Fruit fly (Drosophila melanogaster) S2 (cell line): ENCODE data around the gene CG14282.
A peak's percentile ranks its signal among the peaks of the same experiment; 100 is the strongest.

Experiments
- CG8478 ChIP-seq: fragments of >200 bp; optimal IDR thresholded peaks from 2 replicates; lab custom pipeline; 2018
- CTCF ChIP-seq, 2 experiments: fragments of >200 bp; optimal IDR thresholded peaks; 2 replicates each; lab custom pipeline; 2018

Gene CG14282

DNA sequence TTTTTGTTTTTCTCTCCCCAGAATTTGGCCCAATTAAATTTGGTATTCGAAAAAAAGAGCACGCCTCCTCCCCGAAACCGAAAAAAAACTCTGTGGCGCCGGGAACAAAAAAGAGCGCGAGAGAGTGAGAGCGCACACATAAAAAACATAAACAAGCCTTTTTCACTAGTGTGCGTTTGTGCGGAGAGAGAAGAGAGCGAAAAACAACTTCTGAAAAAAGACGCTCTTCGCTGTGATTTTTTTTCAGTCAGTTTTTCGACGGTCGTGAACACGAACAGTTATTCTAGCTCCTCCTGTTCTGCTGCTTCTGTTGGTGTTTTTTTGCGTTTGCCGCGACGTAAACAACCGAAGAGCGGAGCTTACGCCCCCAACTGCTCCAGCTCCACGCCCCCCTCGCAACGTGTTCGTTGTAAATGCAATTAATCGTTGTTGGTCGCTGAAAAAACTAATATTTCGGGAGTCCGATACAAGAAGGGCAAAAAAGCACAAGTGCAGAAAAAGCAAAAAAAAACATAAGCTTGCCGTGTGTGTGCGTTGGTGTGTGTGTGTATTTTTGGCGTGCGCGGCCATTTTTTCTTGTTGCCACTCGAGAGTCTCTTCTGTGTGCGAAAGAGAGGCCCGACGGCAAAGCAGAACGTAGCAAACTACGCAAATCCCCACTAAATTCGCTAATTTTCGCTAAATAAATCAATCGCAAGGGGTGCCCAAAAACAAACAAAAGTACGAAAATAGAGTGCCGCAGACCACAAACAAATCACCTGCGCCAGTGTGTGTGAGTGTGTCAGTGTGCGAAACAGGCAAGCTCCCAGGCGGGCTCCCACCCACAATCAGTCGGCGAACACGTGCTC, 12.6 kb upstream of the CG14282 start, which contains the start of gene sqz:
Gene sqz (plus strand): TSS at position 240 of the 848 bp plus-strand sequence.
- TF ChIP-seq CTCF (optimal IDR thresholded peaks at IDR 0.05; lab: Kevin White, UChicago) (no peak), CG8478 (no peak)

DNA sequence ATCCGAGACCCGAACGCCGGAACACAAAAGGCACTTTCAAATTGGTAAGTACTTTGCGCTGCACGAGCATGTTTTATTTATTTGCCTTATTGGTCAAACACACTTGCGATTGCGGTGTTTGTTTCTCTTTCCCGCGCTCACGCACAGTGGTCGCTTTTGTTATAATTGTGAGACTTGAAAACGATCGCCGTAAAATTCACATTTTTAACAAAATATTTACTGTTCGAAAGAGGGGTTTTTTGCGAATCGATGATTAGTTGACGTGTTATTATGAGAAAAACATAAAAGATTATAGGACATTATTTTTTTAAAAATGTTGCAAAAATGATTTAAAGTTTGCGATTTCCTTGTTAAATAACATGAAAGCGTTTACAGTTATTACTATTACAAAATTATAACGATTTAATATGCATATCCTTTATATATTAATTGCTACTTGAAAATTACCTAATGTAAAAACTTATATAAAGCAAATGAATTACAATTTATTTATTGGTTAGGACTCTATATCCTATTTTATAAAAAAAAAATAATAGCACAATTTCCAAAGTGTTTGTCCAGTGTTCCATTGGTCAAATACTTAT, 11.8 kb upstream of the CG14282 start:
- TF ChIP-seq CTCF (optimal IDR thresholded peaks at IDR 0.05; lab: Kevin White, UChicago) (no peak), CG8478 (no peak)

DNA sequence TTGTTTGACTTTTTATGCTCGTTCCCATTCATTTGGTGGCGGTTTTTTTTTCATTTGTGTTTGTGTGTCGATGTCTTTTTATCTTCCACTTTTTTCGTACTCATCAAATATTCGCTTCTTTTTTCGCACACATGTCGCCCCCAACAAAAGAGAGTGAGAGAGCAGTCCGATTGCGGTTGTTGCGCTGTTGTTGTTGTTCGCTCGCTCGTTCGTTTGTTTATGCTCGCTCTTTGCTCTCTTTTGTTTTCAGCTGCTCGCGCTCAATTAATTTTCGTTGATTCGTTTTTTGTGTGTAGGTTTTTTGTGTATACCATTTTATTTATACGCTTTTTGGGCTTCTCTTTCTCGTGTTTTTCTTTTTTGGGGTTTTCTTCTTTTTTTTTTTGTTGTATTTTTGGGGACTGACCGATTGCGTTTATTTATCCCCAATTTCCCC, 11.2 kb upstream of the CG14282 start:
- TF ChIP-seq CG8478: no peak
- TF ChIP-seq CTCF (optimal IDR thresholded peaks at IDR 0.05; lab: Kevin White, UChicago): no peak

DNA sequence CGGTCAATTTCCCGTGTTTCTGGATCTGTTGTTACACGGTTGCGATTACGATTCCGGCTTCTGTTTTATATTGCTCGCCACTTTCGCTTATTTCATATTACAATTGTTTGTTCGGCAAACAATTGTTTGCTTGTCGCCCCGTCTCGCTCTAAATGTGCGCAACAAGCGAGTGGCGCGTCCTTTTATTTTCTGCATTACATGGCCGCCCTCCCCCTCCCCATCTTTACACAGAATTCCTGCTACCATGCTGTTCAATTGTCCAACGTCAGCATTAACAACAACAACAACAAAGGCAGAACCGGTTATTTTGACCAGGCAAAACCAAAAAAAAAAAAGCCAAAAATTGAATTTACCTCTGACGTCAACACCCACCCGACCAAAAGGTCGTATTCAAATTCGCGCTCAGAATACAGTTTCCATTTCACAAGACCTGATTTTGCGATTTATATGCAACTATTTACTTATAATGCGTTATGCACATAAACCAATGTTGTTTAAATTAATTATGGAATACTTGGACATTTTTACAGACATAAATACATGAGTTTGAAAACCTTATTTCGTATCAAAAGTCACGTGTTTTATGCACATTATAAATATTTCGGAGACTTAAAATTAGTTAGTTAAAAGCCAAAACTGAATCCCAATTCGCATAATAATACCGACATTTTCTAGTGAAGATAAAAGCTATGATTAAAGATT, 10.6 kb upstream of the CG14282 start:
- TF ChIP-seq CTCF (optimal IDR thresholded peaks at IDR 0.05; lab: Kevin White, UChicago) (no peak), CG8478 (no peak)

DNA sequence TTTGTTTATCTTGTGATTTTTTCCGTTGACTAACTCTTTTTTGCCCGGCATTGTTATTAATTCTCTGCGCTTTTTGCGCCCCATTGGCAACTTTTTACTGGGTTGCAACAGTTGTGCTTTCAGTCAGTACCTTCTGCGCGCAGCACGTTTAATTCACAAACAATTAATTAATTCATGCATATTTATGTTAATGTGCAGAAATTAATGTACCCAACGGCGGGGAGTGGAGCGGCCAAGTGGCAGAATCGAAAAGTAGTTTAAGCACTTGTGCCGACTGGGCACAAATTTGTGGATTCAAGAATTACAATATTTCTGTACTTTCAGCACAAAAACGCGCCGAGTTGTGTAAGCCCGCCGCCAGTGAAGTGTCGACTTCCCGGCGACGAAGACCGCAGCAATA, 9.3 kb upstream of the CG14282 start:
- TF ChIP-seq CG8478: no peak
- TF ChIP-seq CTCF (optimal IDR thresholded peaks at IDR 0.05; lab: Kevin White, UChicago): no peak

DNA sequence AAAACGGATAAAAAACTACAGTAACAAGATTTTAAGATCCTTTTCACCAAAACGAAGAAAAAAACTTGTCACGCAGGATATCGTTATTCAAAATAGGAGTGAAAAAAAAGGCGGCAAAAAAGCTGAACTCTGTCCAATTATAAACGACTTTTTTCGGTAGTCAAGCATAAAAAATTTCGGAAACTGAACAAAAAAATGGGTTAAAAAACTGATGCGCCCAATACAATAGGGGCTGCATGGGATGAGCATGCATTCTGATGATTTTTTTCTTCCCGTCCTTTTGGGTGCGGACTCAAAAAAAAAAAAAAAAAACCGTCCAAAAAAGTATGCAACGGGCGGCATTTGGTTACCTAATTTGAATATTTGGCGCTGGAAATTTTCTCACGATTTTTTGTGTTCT, 2.3 kb upstream of the CG14282 start:
- no peak for TF ChIP-seq CG8478
- TF ChIP-seq CTCF (optimal IDR thresholded peaks at IDR 0.05; lab: Kevin White, UChicago): no peak

DNA sequence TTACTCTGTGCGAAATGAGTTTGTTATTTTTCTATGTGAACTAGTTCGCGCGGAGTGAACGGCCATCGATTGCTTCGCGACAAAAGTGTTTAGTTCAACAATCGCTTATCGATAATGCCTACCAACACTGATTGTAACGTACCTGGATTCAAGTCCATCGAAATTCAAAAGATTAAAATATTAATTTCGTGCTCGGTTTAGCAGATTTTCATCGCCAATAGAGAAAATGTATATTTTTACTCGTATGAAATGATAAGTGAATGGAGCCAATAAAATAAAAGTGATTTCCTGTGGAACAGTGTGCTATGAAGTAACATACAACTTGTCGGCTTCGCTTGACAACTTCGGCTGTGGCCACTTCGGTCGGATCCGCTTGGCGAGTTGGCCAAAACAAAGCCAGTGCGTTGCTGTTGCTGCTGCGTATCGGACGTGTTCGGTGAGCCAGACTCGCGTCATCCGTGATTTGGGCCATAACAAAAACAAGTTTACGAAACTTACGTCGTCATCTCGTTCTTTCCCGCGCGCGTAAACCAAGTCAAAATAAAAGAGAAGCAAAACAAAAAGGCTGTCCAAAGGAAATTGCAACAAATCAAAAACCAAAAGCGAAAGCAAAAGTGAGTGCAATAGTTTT, 3.6 kb downstream of the CG14282 start, which contains the start of the genes CG5555 and myd:
Gene CG5555 (minus strand): TSS at position 276 of the 631 bp plus-strand sequence.
Gene myd (plus strand): TSS at position 397 of the 631 bp plus-strand sequence.
- TF ChIP-seq CTCF (optimal IDR thresholded peaks at IDR 0.05; lab: Kevin White, UChicago) (peak in 1 of 2 experiments; percentile 12), CG8478 (no peak)

DNA sequence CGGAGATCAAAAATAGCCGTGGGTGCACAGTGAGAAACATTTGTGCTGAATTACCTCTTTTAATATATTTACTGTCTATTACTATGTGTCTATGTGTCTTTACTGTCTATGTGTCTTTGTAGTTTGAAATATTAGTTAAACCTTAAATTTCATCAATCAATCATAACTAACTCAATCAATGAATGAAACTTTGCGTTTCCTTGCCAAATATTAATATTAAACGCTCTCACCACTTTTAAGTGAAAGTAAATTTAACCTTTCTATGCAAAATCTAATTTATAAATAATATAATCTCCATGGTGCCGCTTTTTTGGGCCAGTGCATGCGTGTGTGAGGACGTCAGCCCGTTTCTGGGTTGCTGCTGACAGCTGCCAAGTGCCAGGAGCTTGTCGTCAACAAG, 4.4 kb downstream of the CG14282 start:
- TF ChIP-seq CTCF (optimal IDR thresholded peaks at IDR 0.05; lab: Kevin White, UChicago): no peak
- no peak for TF ChIP-seq CG8478

DNA sequence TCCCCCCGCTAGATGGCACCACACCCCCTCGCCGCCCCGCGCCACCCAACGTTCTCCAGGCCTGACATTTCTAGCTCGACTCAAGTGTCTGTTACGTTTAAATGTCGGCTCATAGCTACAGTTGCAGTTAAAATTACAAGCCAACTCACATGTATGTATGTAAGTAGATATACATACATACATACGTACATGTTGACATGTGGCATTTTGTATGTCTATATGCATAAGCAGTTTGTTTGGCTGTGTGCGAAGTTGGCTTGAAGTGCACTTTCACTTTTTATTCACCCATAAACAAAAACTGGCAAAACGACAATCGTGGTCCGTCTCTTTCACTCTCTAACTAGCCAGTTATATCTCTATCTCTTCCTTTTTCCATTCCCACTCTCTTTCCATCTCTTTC, 6.0 kb downstream of the CG14282 start:
- TF ChIP-seq CG8478: no peak
- TF ChIP-seq CTCF (optimal IDR thresholded peaks at IDR 0.05; lab: Kevin White, UChicago): no peak

DNA sequence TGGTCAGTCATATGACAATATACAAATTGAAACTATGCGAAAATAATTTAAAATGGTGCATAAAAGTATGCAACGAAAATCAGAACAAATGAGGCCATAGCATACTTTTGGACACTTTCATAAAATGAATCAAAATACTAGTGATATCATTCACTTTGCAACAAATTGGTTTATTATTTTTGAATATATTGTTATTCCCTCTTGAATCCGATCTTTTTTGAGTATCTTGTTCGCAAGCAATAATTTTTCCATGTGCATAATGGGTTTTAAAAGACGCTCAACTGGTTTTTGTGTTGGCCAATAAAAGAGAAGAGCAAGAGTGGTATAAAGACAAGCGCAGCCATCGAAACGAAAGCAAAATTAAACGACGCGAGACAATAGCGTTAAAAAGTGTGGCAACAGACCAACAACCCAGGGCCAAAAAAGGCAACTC, 10.9 kb downstream of the CG14282 start:
- TF ChIP-seq CG8478 (no peak), CTCF (optimal IDR thresholded peaks at IDR 0.05; lab: Kevin White, UChicago) (no peak)

DNA sequence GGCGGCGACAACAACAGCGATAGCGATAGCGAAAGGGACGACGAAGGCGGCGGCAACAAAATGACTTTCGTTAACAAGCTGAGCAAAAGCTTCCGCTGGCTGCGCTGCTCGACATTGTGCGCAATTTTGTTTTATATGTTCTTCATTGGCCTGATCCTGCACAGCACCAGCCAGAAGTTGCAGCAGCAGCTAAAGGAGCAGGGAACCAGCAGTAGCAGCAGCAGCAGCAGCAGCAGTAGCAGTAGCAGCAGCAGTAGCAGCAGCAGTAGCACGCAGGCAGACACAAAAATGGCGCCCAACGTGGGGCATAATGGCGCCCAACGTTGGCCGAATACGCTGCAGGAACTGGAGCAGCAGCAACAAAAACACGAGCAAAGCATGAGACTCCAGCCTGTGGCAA, 13.2 kb downstream of the CG14282 start:
- TF ChIP-seq CG8478: no peak
- TF ChIP-seq CTCF (optimal IDR thresholded peaks at IDR 0.05; lab: Kevin White, UChicago): no peak

DNA sequence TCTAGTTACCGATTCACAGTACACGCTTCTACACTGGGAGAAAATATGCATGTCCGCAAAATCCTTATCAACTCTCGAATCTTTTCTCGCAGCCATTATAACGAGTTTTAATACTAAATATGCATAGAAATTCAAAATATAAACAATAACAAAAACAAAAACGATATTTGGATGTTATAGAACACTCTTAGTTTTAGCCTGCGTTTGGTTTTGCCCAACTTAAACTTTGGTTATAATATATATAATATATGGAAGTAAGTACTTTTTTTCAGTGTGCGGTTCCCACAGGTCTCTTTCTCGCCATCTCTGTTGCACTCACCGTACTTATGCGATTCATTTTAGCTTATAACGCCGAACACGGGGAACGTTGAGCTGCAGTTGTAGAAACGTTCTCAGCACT, 35.0 kb downstream of the CG14282 start, which contains the start of gene cry:
Gene cry (plus strand): TSS at position 377 of the 400 bp plus-strand sequence.
- TF ChIP-seq CTCF (optimal IDR thresholded peaks at IDR 0.05; lab: Kevin White, UChicago): no peak
- TF ChIP-seq CG8478: no peak

DNA sequence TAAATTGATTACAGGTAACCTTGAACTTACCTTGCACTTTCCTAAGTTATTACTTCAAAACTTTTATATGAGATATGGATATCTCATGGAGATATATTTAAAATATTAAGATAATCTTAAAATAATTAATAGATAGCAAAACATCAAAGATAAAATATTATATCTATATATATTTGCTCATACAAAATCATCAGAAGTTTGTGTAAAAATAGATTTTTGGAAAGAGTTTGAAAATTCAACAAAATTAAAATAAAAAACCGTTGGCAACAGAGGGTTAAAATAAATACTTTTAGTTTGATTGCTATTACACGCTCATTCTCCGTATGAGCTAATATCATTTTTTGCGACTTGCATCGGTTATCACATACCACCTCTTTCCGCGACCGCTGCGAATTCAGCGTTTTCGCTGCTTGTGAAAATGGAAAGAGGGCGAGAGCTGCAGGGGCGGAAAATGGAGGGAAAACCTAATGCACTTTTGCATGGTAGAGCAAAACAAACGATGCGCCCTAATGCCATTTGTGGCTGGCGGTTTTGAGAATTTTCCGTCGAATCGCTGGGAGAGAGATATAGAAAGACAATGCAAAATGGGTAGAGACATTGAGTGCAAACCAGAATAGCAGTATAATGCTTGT, 35.9 kb downstream of the CG14282 start:
- no peak for TF ChIP-seq CG8478
- TF ChIP-seq CTCF (optimal IDR thresholded peaks at IDR 0.05; lab: Kevin White, UChicago): no peak

DNA sequence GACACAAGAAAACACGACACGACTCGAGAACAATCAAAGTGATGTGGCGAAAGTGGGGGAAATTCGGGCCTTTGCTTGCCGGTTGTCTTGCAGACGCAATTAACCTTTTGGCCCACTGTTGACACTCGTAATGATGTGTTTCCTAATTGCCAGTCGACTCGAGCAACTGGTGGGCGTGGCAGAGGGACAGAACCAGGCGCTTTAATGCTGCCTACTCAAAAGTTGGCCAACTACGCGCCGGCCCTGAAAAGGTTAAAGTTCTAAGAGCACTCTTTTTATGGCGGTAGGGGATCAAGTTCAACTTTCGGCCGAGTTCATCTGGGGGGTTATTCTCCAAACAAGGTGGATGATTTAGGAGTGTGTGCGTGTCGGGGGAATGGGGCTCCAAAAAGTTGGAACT, 44.5 kb downstream of the CG14282 start:
- TF ChIP-seq CG8478 (no peak), CTCF (optimal IDR thresholded peaks at IDR 0.05; lab: Kevin White, UChicago) (no peak)

DNA sequence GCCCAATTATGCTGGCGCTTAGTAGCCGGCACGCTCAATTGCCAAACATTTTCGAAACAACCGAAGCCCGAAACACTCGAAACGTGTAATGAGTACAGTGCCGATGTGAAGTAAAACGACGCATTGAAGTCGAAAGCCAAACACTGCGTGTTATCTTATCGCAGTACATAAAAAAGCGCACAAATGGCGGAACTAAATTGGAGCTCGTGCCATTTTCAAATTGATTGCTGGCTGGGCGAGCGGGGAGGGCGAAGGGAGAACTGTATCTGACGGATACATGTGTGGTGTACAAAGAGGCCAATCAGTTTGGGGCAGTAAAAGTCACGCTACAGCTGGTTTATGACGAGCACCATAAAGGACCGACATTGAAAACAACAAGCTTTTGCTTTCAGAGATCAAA, 46.6 kb downstream of the CG14282 start:
- TF ChIP-seq CTCF (optimal IDR thresholded peaks at IDR 0.05; lab: Kevin White, UChicago): no peak
- TF ChIP-seq CG8478: no peak
